Worm (Caenorhabditis elegans): ENCODE results near the gene W09D6.1.

Gene W09D6.1

DNA sequence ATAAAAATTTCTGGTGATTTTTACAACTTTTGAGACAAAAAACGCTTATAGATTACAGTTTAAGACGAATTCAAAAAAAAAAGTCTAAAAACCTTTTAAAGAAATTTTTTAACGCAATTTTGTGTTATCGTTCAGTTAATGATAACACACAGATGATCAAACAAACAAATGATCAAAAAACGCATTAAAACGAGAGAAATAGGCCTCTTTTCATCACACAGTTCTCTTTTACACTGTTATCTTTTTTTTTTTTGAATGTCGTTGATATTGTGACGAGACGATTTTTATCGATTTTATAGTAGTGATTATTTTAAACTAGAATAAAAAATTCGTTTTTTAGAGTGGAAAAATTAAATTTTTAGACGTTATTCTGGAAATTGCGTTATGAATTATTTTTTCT, 8.9 kb upstream of the W09D6.1 start:
- TF ChIP-seq unc-62 (GFP tag; optimal IDR thresholded peaks at IDR 0.05) = no peak

DNA sequence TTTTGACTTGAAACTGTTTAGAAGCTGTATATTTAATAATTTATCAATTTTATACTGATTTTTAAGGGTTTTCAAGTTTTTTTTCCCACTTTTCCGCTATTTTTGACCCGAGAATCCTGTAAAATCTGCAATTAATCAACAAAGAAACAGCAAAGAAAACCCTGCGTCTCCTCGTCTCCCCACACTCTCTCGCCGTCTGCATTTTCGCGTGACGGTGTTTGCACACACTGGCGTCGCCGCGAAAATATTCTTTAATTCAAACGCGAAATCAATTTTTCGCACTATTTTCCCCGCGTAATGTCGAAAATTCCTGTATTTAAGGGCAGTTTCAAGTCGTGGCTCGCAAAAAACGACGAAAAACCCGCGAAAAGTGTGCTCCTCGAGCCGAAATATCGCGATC, 5.4 kb upstream of the W09D6.1 start, which contains the start of gene rsa-2:
Gene rsa-2 (plus strand): TSS at position 221 of the 400 bp plus-strand sequence.
- TF ChIP-seq unc-62 (GFP tag; optimal IDR thresholded peaks at IDR 0.05) = no peak

DNA sequence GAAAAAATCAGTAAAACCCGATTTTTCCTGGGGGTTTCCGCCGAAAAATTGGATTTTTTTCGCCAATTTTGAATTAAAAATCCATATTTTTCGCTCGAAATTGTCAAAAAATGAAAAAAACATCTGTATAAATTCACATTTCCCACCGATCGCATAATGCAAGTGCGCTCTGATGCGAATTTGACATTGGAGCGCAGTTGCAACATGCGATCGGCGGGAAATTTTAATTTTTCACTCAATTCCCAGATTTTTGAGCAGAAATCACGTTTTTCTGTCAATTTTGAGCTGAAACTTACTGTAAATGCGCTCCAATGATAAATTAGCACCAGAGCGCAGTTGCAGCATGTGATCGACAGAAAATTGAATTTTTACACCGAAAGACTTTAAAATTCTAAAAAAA, 4.1 kb upstream of the W09D6.1 start:
- no peak for TF ChIP-seq unc-62 (GFP tag; optimal IDR thresholded peaks at IDR 0.05)

DNA sequence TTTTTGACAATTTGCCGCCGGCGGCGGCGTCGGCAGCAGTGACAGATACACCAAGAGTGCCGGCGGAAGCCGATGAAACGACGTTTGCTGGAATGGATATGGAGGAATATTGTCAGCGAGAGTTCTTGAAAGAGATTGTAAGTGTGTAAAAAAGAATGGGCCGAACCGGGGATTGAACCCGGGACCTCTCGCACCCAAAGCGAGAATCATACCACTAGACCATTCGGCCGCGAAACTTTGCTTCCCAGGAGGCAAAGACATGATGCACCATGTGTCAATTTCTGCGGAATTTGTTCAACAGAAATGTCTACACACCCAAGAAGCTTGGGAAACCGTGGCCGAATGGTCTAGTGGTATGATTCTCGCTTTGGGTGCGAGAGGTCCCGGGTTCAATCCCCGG, 2.0 kb upstream of the W09D6.1 start:
- no peak for TF ChIP-seq unc-62 (GFP tag; optimal IDR thresholded peaks at IDR 0.05)

DNA sequence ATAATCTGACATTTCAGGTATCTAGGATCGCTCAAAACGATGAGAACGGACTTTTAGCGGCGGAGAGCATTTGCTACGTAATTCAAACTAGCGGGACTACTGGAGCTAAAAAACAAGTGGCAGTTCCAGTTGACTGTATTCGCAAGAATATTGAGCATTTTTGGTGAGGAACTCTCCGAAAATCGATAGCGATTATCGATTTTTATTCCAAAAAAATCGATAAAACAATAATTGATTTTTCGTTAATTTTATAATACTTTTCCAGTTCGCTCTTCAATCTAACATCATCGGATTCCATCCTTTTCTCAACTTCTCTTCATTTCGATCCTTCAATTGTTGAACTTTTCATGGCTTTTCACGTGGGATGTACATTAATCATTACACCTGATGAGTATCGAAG, 612 bp downstream of the W09D6.1 start:
- TF ChIP-seq unc-62 (GFP tag; optimal IDR thresholded peaks at IDR 0.05) = no peak

DNA sequence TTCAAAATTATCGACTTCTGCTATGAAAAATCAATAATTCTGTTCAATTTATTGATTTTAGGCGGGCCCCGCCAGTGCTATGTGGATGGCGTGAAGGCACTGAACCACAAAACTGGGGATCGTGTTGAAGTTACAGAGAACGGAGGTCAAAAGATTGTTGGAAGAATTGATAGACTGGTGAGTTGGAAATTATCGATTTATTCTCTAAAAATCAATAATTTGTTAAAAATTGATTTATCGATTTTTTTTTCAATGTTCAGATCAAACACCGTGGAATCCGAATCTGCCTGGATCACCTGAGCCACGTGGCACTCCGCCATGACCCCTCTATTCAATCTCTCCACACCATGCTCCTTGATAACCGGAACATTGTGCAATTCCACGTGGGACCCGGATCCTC, 1.6 kb downstream of the W09D6.1 start:
- no peak for TF ChIP-seq unc-62 (GFP tag; optimal IDR thresholded peaks at IDR 0.05)

DNA sequence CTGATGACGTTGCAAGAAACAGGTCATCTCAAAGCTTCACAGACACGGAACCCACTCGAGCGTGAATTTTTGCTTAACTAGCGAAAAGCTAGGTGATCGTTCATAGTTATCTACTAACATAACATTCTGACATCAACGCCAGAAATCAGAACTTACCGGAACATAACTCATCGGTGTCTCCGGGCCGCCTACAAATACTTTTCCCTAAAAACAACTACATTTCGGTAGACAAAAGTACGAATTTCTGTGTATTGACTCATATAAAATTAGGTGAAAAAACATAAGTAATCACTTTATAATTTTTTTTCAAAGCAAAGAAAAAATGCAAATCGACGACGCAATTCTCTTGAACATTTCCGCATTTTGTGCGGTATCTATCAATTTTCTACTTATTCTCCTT, 5.6 kb downstream of the W09D6.1 start, which contains the start of gene str-261:
Gene str-261 (plus strand): TSS at position 301 of the 400 bp plus-strand sequence.
- no peak for TF ChIP-seq unc-62 (GFP tag; optimal IDR thresholded peaks at IDR 0.05)

DNA sequence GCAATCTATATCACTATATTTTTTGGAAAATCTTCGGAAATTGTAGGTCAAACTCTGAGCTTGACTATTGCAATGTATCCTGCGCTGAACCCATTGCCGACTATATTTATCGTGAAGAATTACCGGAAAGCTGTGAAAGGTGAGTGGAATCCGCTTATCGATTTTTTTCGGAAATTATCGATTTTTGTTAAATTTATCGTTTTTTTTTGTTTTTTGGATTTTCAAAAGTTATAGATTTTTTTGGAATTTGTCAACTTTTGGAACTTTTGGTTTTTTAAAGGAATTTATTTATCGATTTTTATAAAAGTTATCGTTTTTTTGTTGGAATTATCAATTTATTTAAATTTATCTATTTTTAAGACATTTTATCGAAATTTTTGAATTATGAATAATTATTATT, 8.1 kb downstream of the W09D6.1 start:
- TF ChIP-seq unc-62 (GFP tag; optimal IDR thresholded peaks at IDR 0.05) = no peak

DNA sequence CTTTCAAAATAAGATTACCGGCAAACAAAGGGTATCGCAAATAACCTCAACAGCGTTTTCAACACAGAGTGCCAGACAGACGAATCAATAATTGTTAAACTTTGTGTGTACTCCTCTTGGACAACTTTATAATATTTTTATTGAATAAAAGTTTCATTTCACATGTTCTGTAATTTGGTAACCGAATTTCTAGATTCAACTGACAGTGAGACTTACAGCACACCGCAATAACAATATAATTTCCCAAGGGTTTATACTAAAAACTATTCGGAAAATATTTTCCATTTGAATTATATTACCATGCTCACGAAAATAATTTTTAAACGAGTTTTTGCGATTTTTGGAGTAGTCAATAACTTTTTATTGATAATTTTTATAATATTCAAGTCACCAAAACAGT, 8.8 kb downstream of the W09D6.1 start, which contains the start of gene str-246:
Gene str-246 (plus strand): TSS at position 301 of the 400 bp plus-strand sequence.
- TF ChIP-seq unc-62 (GFP tag; optimal IDR thresholded peaks at IDR 0.05) = no peak

DNA sequence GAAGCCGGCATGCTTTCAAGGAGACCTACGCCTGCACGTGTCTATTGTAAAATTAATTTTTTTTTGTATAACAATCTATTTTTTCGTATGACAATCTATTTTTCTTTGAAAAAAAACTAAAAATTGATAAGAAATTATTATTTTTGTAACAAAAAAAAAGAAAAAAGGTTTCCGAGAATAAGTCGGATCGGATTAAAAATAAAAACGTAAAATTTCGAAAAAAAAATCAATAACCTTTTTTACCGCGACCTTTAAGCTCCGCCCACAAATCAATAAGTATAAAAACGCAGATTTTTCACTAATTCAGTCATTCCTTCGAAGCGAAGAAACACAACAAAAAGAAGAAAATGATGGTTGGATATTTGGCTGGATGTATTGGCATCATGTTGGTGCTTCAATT, 10.8 kb downstream of the W09D6.1 start, which contains the start of gene W09D6.4:
Gene W09D6.4 (plus strand): TSS at position 301 of the 400 bp plus-strand sequence.
- no peak for TF ChIP-seq unc-62 (GFP tag; optimal IDR thresholded peaks at IDR 0.05)

DNA sequence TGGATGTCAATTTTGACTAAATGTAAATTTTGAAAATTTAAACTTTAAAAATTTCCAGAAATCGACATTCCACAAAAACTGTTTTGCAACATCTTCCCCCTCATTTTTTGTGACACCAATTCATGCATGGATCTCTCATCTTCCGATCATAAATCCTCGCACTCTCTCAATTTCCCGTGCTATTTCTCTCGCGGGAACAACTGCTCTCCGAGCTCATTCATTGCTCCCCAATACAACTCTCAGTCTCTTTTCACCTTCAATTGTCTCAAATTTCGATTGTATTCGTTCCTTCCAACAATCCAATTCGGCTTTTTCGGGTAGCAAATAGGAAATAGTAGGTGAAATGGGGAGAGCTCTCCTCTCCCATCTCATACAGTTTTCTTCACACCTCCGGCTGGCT, 14.0 kb downstream of the W09D6.1 start:
- TF ChIP-seq unc-62 (GFP tag; optimal IDR thresholded peaks at IDR 0.05) = no peak

DNA sequence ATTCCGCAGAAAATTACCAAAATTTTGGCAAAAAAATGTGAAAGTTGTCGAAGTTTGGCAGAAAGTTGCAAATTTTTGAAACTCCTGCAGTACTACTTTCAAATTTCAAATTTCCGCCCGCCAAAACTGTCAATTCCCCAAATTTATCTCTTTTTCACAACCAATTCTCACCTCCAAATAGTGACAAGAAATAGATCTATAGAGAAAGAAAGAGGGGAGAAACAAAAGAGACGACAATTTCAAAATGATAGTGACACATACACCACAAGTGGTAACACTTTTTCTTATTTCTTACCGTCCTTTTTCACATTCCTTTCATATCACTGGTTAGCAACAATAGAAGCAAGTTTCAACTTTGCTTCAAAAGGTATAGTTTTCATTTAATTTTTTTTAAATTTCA, 15.3 kb downstream of the W09D6.1 start:
- no peak for TF ChIP-seq unc-62 (GFP tag; optimal IDR thresholded peaks at IDR 0.05)

DNA sequence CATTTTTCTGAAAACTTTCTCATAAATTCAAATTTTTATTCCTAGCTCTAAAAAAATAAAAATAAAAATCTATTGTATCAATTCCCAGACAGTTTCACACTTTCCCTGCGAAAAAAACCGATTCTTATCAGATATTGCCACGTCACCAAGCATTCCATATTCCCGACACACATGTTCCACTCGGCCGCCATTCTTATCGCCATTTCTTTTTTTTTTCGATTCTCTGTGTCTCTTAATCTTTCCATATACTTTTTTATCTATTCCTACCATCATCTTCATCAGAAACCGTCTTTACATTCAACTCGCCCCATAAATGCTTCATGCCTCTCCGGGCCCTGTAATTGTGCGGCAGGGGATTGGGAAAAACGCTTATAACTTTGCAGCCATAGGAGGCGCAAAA, 18.8 kb downstream of the W09D6.1 start:
- no peak for TF ChIP-seq unc-62 (GFP tag; optimal IDR thresholded peaks at IDR 0.05)

DNA sequence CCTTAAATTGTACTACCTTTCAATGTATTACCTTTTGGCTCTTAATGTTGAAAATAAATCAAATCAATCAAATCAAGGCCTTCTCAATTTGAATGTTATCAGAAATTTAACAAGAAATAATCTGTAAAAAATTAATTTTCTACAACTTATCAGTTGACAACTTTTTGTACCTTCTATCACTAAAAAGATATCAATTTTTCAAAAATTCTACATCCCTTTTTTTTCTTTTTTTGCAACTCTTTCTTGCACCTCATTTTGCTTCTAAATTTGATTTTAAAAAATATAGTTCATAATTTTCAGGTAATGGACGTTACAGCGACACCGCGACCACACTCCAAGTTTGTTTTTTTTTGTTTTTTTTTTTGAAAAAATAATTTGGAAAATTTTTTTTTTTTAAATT, 19.5 kb downstream of the W09D6.1 start, which contains the start of gene W09D6.5:
Gene W09D6.5 (plus strand): TSS at position 301 of the 400 bp plus-strand sequence.
- no peak for TF ChIP-seq unc-62 (GFP tag; optimal IDR thresholded peaks at IDR 0.05)

DNA sequence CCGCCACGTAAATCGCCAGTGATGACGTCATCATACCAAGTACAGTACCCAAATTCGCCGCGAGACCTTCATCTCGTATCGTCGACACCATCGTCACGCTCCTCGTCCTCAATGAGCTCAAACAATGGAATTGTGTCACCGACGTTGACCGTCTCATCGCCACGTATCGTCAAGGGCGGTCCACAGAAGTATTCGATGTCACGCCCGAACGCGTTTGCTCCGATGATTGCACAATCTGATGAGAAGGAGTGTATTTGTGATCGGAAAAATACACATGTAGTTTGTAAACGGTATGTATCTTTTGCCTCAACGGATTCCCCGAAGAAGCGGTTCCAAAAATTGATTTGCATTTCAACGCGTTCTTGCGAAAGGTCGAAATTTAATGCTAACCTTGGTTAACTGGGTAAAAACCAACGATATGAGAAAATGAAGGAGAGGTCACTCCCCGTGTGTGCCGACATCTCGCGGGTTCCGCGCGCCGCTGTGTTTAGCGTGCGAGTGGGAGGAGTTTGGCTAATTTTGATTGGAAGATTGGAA, 21.5 kb downstream of the W09D6.1 start:
- TF ChIP-seq unc-62 (GFP tag; optimal IDR thresholded peaks at IDR 0.05) = no peak

DNA sequence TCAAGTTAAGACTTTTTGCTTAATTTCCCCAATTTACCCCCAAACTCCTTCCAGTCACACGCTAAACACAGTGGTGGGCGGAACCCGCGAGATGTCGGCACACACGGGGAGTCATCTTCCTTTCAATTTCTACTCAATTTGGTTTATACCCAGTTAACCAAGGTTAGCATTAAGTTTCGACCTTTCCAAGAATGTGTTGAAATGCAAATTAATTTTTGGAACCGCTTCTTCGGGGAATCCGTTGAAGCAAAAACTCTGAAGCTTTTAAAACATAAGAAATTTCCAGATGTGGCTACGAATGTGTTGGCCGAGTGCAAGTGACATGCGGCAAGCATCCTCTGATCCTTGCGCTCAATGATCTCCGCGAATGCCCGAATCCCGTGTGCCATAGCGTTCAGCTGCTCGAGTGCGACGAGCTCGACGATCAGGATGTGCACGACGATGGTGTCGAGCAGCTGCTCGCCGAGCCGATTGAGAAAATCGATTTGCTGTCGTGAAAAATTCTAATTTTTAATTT, 22.3 kb downstream of the W09D6.1 start:
- TF ChIP-seq unc-62 (GFP tag; optimal IDR thresholded peaks at IDR 0.05) = no peak

DNA sequence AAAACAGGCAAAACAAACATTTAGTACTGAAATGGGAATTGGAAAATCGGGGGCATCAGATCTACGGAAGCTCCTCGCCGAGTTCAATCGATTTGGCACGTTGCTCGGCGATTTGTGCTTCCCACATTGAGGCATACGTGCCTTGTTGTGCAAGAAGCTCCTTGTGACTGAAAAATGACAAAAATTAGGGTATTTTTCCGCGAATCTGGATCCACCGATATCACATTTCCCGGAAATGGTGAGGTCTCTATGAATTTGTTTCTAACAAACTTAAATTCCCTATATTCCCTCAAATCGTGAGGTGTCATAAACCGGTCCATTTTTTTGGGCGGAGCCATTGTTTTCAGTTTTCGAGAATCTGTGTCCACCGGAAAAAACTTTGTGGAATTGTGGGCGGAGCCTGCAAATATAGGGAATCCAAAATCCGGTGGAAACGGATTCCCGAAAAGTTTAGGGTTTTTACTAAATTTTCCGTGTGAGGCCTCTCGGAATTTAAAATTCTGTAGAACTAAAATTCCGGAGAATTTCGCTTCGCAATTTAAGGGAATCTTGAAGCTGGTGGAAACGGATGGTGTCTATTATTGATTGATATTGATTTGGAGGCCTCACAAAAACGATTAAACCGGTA, 23.1 kb downstream of the W09D6.1 start:
- no peak for TF ChIP-seq unc-62 (GFP tag; optimal IDR thresholded peaks at IDR 0.05)
